Fruit fly (Drosophila melanogaster): ENCODE measurements around the gene prd1.

dm6 chr3R:11751756-11752155, 35.1 kb downstream of the prd1 start:
- TF ChIP-seq cic (GFP tag; optimal IDR thresholded peaks at IDR 0.05) (no peak), CG12768 (GFP tag; optimal IDR thresholded peaks at IDR 0.05) (no peak), Hr96 (GFP tag; optimal IDR thresholded peaks at IDR 0.05) (no peak), ovo (GFP tag; optimal IDR thresholded peaks at IDR 0.05) (no peak), pad (GFP tag; optimal IDR thresholded peaks at IDR 0.05) (no peak), tj (GFP tag; optimal IDR thresholded peaks at IDR 0.05) (no peak), toe (GFP tag; optimal IDR thresholded peaks at IDR 0.05) (no peak), cnc (optimal IDR thresholded peaks at IDR 0.05) (no peak), Clk (GFP tag; optimal IDR thresholded peaks at IDR 0.05) (no peak), CG7045 (GFP tag; optimal IDR thresholded peaks at IDR 0.05) (no peak), CG5204 (GFP tag; optimal IDR thresholded peaks at IDR 0.05) (no peak)
